Worm (Caenorhabditis elegans) whole organism, L4/young adult: Measurements from ENCODE around the gene T01E8.1.
A peak's percentile ranks its signal among the peaks of the same experiment; 100 is the strongest.
"Not testable (repeated sequence)": the region's sequence is repeated elsewhere in the genome, so short reads cannot be mapped to it uniquely, and the experiment has no call there.

ENCODE experiments used
- W03F9.2 ChIP-seq: fragments of 150-350 bp; optimal IDR thresholded peaks from 2 replicates; lab custom pipeline; 2014; ENCODE audit warnings: missing biosample characterization, missing genetic modification characterization
- dao-5 ChIP-seq: sonication (generic microtip); optimal IDR thresholded peaks from 2 replicates; lab custom pipeline; 2016; ENCODE audit warnings: missing genotype, missing genetic modification characterization, moderate library complexity, missing compliant biosample characterization
- him-1 ChIP-seq: sonication (generic microtip); optimal IDR thresholded peaks from 2 replicates; lab custom pipeline; 2016; ENCODE audit warnings: missing genotype, missing genetic modification reagents, missing genetic modification characterization, missing compliant biosample characterization

The T01E8.1 gene

ce11 chrII:10230972-10231371, 24.4 kb downstream of the T01E8.1 start, which contains the start of gene T01E8.8:
TSS of gene T01E8.8 (plus strand) at chrII:10231272.
- TF ChIP-seq him-1 (tag; lab: Kevin White, UChicago) (no peak), dao-5 (tag; lab: Kevin White, UChicago) (no peak), W03F9.2 (tag; lab: Kevin White, UChicago) (no peak)

DNA sequence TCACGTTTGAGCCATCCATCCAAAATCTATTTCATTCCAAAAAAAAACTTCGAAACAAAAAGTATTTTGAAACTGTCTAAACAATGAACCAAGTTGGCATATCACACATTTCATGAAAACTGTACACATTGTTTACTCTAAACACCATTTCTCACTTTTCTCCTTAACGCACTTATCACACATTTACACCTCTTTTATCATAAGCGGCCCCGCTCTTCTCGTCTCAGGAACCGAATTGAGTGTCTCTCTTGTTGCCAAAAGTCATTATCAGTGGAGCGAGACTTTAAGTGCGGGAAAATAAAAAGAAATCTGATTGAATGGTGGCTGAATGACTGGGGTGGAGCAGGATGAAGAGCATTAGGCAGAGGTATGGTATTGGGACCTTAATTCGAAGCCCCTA, 25.3 kb downstream of the T01E8.1 start:
- TF ChIP-seq him-1 (tag; lab: Kevin White, UChicago), result no peak
- TF ChIP-seq W03F9.2 (tag; lab: Kevin White, UChicago), result no peak
- no peak for TF ChIP-seq dao-5 (tag; lab: Kevin White, UChicago)

ce11 chrII:10234398-10234797, 27.9 kb downstream of the T01E8.1 start, which contains the start of gene ubxn-5:
TSS of gene ubxn-5 (minus strand) at chrII:10234498.
- TF ChIP-seq dao-5 (tag; lab: Kevin White, UChicago) (no peak), him-1 (tag; lab: Kevin White, UChicago) (no peak), W03F9.2 (tag; lab: Kevin White, UChicago) (no peak)

DNA sequence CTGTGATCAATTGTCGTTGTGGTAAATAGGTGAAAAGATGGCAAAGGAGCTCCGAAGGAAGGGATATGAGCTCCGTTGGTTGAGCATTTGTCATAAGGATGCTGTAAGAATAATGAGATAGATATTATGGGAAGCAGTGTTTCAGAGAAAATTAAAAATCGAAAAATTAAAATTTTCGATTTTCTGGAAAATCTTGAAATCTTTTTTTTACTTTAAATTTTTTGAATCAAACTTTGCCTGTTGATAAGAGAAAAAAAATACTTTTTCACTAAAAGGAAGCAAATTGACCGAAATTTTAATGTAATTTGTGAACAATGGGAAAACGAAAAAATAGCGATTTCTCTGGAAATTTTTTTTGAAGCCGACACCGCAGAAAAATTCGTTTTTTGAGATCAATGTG, 33.1 kb downstream of the T01E8.1 start, which contains the start of gene mec-15:
Gene mec-15 (minus strand): TSS at position 101 of the 400 bp plus-strand sequence.
- no peak for TF ChIP-seq dao-5 (tag; lab: Kevin White, UChicago)
- TF ChIP-seq him-1 (tag; lab: Kevin White, UChicago), result no peak
- no peak for TF ChIP-seq W03F9.2 (tag; lab: Kevin White, UChicago)

DNA sequence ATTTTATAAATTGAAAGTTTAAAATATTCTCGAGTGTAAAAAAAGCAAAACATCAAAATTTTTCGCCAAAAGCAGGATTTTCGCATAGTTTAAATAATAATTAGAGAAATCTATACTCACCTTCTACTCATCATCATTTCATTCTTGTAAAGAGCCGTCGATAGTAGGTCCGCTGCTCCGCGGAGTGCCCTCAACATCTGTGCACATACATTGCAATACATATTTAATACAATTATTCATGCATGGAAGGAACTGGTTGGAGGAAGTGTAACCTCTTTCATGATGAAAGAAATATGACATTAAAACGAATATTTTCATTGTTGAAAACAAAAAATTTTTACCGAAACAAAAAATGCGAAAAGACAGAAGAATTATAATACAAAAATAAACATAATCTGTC, 35.8 kb downstream of the T01E8.1 start, which contains the start of gene mrps-14:
Gene mrps-14 (minus strand): TSS at position 197 of the 400 bp plus-strand sequence.
- no peak for TF ChIP-seq him-1 (tag; lab: Kevin White, UChicago)
- no peak for TF ChIP-seq dao-5 (tag; lab: Kevin White, UChicago)
- no peak for TF ChIP-seq W03F9.2 (tag; lab: Kevin White, UChicago)

DNA sequence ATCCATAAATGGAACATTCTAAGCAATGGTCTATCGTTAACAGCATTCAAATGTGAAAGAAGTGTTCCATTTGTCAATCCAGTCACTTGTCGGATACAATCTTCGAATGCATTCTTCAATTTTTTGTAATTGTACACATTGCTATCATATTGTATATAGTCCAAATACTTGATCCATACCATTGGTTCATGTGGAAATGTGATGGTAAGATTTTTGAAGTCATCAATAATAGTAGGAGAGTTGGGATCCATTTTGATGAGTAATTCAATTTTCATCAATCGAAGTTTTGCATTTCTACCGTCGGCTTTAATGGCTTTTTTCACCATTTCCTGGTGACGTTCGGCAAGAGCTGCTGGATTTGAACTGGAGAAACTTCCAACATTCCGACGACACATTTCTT, 39.1 kb downstream of the T01E8.1 start:
- TF ChIP-seq him-1 (tag; lab: Kevin White, UChicago) (no peak), dao-5 (tag; lab: Kevin White, UChicago) (no peak), W03F9.2 (tag; lab: Kevin White, UChicago) (no peak)

ce11 chrII:10247154-10247553, 40.6 kb downstream of the T01E8.1 start:
- TF ChIP-seq W03F9.2 (tag; lab: Kevin White, UChicago) (no peak), him-1 (tag; lab: Kevin White, UChicago) (no peak), dao-5 (tag; lab: Kevin White, UChicago) (no peak)

- not testable (repeated sequence) for TF ChIP-seq dao-5, him-1, W03F9.2 (tag; lab: Kevin White, UChicago)
Measured at ce11 chrII:10247594-10248283, 41.2 kb downstream of the T01E8.1 start, which contains the start of gene nrde-2. TSS of gene nrde-2 (minus strand) at chrII:10247638.

ce11 chrII:10248355-10249041, 42.0 kb downstream of the T01E8.1 start, which contains the start of gene atad-3:
TSS of gene atad-3 (plus strand) at chrII:10248991.
- TF ChIP-seq W03F9.2 (tag; lab: Kevin White, UChicago) (peak; percentile 79), dao-5 (tag; lab: Kevin White, UChicago) (no peak), him-1 (tag; lab: Kevin White, UChicago) (peak; percentile 70)

DNA sequence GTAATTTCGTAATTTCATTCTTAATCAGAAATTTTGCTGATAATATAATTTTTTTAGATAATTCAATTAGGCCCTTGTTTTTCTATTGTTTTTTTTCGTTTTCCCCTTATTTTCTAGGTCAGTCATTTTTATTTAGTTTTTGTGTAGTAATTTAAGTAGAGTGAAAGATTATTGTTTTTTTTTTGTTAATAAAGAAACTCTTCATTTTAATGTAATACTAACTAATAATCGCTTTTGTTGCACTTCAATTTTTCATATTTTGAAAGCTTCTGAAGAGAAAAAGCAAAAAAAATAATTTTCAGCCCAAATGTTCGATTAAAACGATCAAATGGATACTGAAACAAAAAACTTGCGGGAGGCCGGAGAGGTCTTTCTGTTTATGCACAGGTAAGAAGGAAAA, 44.4 kb downstream of the T01E8.1 start, which contains the start of gene F54B3.1:
Gene F54B3.1 (plus strand): TSS at position 301 of the 400 bp plus-strand sequence.
- no peak for TF ChIP-seq W03F9.2 (tag; lab: Kevin White, UChicago)
- no peak for TF ChIP-seq dao-5 (tag; lab: Kevin White, UChicago)
- no peak for TF ChIP-seq him-1 (tag; lab: Kevin White, UChicago)

- TF ChIP-seq him-1 (tag; lab: Kevin White, UChicago) (no peak), W03F9.2 (tag; lab: Kevin White, UChicago) (no peak), dao-5 (tag; lab: Kevin White, UChicago) (no peak)
Measured at ce11 chrII:10252048-10252447, 45.5 kb downstream of the T01E8.1 start.
